Worm (Caenorhabditis elegans) whole organism, midembryonic: ENCODE measurements around the gene srg-54.

Experiments
- T22C8.4 ChIP-seq: fragments of 200-800 bp; sonication (Bioruptor generic); IDR thresholded peaks from 2 replicates; pipeline ENCODE4 v1.3.6; 2022; ENCODE audit warnings: missing genetic modification characterization, missing compliant biosample characterization
- cog-1 ChIP-seq: sonication (generic microtip); optimal IDR thresholded peaks from 2 replicates; lab custom pipeline; 2016; ENCODE audit warnings: missing genetic modification characterization, missing compliant biosample characterization
- tab-1 ChIP-seq: fragments of 200-800 bp; sonication (Bioruptor generic); IDR thresholded peaks from 2 replicates; pipeline ENCODE4 v1.3.6; 2022; ENCODE audit warnings: missing genetic modification characterization, missing compliant biosample characterization
- ztf-23 ChIP-seq: fragments of 200-800 bp; sonication (Bioruptor generic); IDR thresholded peaks from 2 replicates; pipeline ENCODE4 v1.3.6; 2022; ENCODE audit warnings: missing genetic modification reagents, missing genetic modification characterization, missing compliant biosample characterization
- ztf-29 ChIP-seq: fragments of 200-800 bp; sonication (Bioruptor generic); IDR thresholded peaks from 2 replicates; pipeline ENCODE4 v1.3.6; 2022; ENCODE audit warnings: missing genetic modification reagents, missing genetic modification characterization, missing compliant biosample characterization

DNA sequence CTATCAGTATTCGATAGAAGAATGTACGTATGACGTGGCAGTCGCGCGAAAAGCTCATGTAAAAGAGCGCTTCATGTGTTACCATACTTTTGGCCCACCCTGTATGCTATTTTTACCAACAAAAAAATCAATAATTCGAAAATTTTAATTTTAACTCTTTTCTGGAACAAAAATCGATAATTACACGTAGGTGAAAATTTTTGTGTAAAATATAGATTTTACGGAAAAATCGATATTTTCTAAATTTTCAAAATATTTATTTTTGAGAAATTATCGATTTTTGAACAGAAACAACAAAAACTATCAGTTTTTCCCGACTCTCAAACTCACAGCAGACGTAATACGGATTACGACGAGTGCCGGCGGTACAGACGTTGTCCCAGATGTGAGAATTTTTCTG, 21.1 kb upstream of the srg-54 start:
- no peak for TF ChIP-seq ztf-23 (GFP tag; lab: Robert Waterston, UW)
- TF ChIP-seq cog-1 (tag; lab: Kevin White, UChicago): no peak
- no peak for TF ChIP-seq tab-1 (GFP tag; lab: Robert Waterston, UW)
- peak; percentile 78 for TF ChIP-seq T22C8.4 (GFP tag; lab: Robert Waterston, UW)
- no peak for TF ChIP-seq ztf-29 (GFP tag; lab: Robert Waterston, UW)
